Worm (Caenorhabditis elegans) whole organism, L4/young adult: ENCODE results near the gene dnj-1.
"Not testable (repeated sequence)": the region's sequence is repeated elsewhere in the genome, so short reads cannot be mapped to it uniquely, and the experiment has no call there.

Experiments used
- dao-5 ChIP-seq: sonication (generic microtip); optimal IDR thresholded peaks from 2 replicates; lab custom pipeline; 2016; ENCODE audit warnings: missing genotype, missing genetic modification characterization, moderate library complexity, missing compliant biosample characterization
- him-1 ChIP-seq: sonication (generic microtip); optimal IDR thresholded peaks from 2 replicates; lab custom pipeline; 2016; ENCODE audit warnings: missing genotype, missing genetic modification reagents, missing genetic modification characterization, missing compliant biosample characterization

ce11 chrIV:11253689-11254088, 45.1 kb upstream of the dnj-1 start, which contains the start of gene C05C12.1:
- not testable (repeated sequence) for TF ChIP-seq him-1, dao-5 (tag; lab: Kevin White, UChicago)
